Fruit fly (Drosophila melanogaster) whole organism, embryonic: ENCODE measurements around the gene drn.
A peak's percentile ranks its signal among the peaks of the same experiment; 100 is the strongest.

ENCODE experiments used
- CG12155 ChIP-seq: fragments of 200-800 bp; sonication (Bioruptor generic); optimal IDR thresholded peaks from 3 replicates; lab custom pipeline; 2016; ENCODE audit warnings: missing biosample characterization, missing genetic modification characterization
- CG12219 ChIP-seq: fragments of 200-800 bp; sonication (Bioruptor generic); optimal IDR thresholded peaks from 3 replicates; lab custom pipeline; 2018; ENCODE audit warnings: missing biosample characterization, mild to moderate bottlenecking, missing genetic modification characterization
- CG15073 ChIP-seq: fragments of 200-800 bp; sonication (Bioruptor generic); optimal IDR thresholded peaks from 2 replicates; lab custom pipeline; 2016; ENCODE audit warnings: missing biosample characterization, missing genetic modification characterization
- Nf-YB ChIP-seq: fragments of 200-800 bp; sonication (Bioruptor generic); optimal IDR thresholded peaks from 3 replicates; lab custom pipeline; 2019; ENCODE audit warnings: missing biosample characterization, mild to moderate bottlenecking, missing genetic modification characterization, moderate library complexity
- Six4 ChIP-seq: fragments of 200-800 bp; sonication (Bioruptor generic); optimal IDR thresholded peaks from 2 replicates; lab custom pipeline; 2016; ENCODE audit warnings: missing biosample characterization, missing genetic modification characterization
- ab ChIP-seq: fragments of 200-800 bp; sonication (Bioruptor generic); optimal IDR thresholded peaks from 2 replicates; lab custom pipeline; 2016; ENCODE audit warnings: missing biosample characterization, missing genetic modification characterization
- ken ChIP-seq: fragments of 200-800 bp; sonication (Bioruptor generic); IDR thresholded peaks from 3 replicates; pipeline ENCODE4 v1.3.6; 2022; ENCODE audit warnings: missing biosample characterization, missing genetic modification characterization
- luna ChIP-seq: fragments of 200-800 bp; sonication (Bioruptor generic); optimal IDR thresholded peaks from 2 replicates; lab custom pipeline; 2016; ENCODE audit warnings: missing biosample characterization, missing genetic modification characterization
- pum ChIP-seq: fragments of 200-800 bp; sonication (Bioruptor generic); optimal IDR thresholded peaks from 2 replicates; lab custom pipeline; 2016; ENCODE audit warnings: missing biosample characterization, missing genetic modification characterization

- TF ChIP-seq Nf-YB (peak; percentile 39), pum (GFP tag; lab: Kevin White, UChicago) (no peak), CG12155 (GFP tag; lab: Kevin White, UChicago) (no peak), ab (GFP tag; lab: Kevin White, UChicago) (no peak), Six4 (GFP tag; lab: Kevin White, UChicago) (no peak), luna (GFP tag; lab: Kevin White, UChicago) (no peak), CG12219 (no peak), ken (no peak), CG15073 (GFP tag; lab: Kevin White, UChicago) (no peak)
Observed at dm6 chr3R:9390201-9390600, 50.2 kb downstream of the drn start.
